Worm (Caenorhabditis elegans): ENCODE measurements around the gene K10H10.13.

K10H10.13 gene

DNA sequence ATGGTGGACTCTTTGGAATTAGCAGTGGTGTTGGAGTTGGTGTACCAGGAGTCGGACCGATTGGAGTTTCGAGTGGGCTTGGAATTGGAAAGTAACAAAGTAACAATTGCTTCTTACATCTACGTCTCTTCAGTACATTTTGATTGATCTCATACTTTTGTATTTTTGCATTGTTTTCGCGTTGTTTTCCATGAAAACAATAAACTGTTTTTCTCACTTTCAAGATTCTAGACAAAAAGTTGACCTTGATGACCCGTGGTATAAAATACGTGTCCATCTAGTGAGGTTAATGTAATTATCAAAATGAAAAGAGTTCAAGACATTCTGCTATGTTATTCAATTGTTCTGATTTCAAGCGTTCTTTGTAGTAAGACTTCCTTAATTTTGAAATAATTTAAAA, 9.6 kb downstream of the K10H10.13 start, which contains the start of gene K10H10.5:
TSS of gene K10H10.5 (plus strand) at position 301 of the 400 bp plus-strand sequence.
- TF ChIP-seq fkh-10 (GFP tag; optimal IDR thresholded peaks at IDR 0.05), result no peak
- no peak for TF ChIP-seq nfya-1 (tag; optimal IDR thresholded peaks at IDR 0.05; ENCODE audit: insufficient read depth)
- no peak for TF ChIP-seq nhr-237 (tag; optimal IDR thresholded peaks at IDR 0.05)
- TF ChIP-seq aly-2 (tag; optimal IDR thresholded peaks at IDR 0.05), result no peak
- TF ChIP-seq zag-1 (tag; optimal IDR thresholded peaks at IDR 0.05), result no peak
- TF ChIP-seq nhr-12 (tag; optimal IDR thresholded peaks at IDR 0.05), result no peak
- no peak for TF ChIP-seq ama-1 (optimal IDR thresholded peaks at IDR 0.05)
- no peak for TF ChIP-seq nhr-11 (tag; optimal IDR thresholded peaks at IDR 0.05)
- no peak for TF ChIP-seq ztf-4 (tag; optimal IDR thresholded peaks at IDR 0.05)
- no peak for TF ChIP-seq pqm-1 (tag; optimal IDR thresholded peaks at IDR 0.05)
- no peak for TF ChIP-seq nhr-77 (tag; optimal IDR thresholded peaks at IDR 0.05)
- no peak for TF ChIP-seq nhr-28 (tag; optimal IDR thresholded peaks at IDR 0.05)
- TF ChIP-seq nhr-25 (tag; optimal IDR thresholded peaks at IDR 0.05), result no peak
- TF ChIP-seq snpc-4 (tag; optimal IDR thresholded peaks at IDR 0.05), result no peak
- TF ChIP-seq egl-5 (tag; optimal IDR thresholded peaks at IDR 0.05), result no peak
- no peak for TF ChIP-seq fkh-2 (tag; optimal IDR thresholded peaks at IDR 0.05)
- no peak for TF ChIP-seq tbx-2 (tag; optimal IDR thresholded peaks at IDR 0.05)
- TF ChIP-seq elt-2 (tag; optimal IDR thresholded peaks at IDR 0.05), result no peak
- TF ChIP-seq egl-27 (tag; optimal IDR thresholded peaks at IDR 0.05), result no peak
- TF ChIP-seq ceh-28 (tag; optimal IDR thresholded peaks at IDR 0.05), result no peak

DNA sequence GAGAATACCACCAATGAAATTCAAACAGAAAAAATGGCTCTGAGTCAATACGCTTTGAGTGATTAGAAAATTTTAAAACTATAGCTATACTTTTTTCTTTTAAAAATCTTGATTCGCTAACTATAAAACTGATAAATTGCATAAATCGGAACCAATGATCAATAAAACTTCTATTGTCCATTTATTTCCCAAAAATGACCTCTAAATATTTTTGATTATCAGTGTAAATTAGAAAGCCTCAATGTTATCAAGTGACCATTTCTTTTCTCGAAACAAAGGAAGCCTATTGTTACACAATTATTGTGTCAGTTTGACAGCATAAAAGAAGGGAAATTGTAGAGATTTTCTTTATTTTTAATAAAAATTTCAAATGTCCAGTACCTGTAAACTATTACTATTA, 11.0 kb downstream of the K10H10.13 start, which contains the start of gene K10H10.4:
TSS of gene K10H10.4 (plus strand) at position 301 of the 400 bp plus-strand sequence.
- TF ChIP-seq elt-2 (tag; optimal IDR thresholded peaks at IDR 0.05), result no peak
- TF ChIP-seq nhr-23 (tag; optimal IDR thresholded peaks at IDR 0.05), result no peak
- no peak for TF ChIP-seq nhr-12 (tag; optimal IDR thresholded peaks at IDR 0.05)
- TF ChIP-seq egl-5 (tag; optimal IDR thresholded peaks at IDR 0.05), result no peak
- no peak for TF ChIP-seq sea-2 (GFP tag; optimal IDR thresholded peaks at IDR 0.05)

DNA sequence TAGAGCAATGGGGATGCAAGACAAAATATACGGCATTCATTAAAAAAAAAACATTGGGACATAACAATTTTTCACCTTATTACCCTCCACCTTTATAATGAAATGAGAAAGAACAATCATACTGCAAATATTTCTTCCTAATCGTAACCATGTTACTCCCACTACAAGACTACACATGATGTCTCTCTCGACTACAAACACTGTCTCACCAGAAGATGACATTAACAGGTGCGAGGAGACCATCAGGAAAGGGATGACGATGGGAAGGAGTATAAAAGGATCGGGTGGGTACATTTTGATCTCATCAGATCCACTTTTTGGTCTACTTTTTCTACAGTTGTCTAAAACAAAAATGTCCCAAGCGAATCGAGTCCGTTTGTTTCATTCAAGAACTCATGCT, 13.2 kb downstream of the K10H10.13 start, which contains the start of gene dhs-8:
TSS of gene dhs-8 (plus strand) at position 179 of the 400 bp plus-strand sequence.
- TF ChIP-seq nhr-43 (tag; optimal IDR thresholded peaks at IDR 0.05; ENCODE audit: poor library complexity, severe bottlenecking), result peak; percentile 15
- TF ChIP-seq elt-1 (tag; optimal IDR thresholded peaks at IDR 0.05), result no peak

DNA sequence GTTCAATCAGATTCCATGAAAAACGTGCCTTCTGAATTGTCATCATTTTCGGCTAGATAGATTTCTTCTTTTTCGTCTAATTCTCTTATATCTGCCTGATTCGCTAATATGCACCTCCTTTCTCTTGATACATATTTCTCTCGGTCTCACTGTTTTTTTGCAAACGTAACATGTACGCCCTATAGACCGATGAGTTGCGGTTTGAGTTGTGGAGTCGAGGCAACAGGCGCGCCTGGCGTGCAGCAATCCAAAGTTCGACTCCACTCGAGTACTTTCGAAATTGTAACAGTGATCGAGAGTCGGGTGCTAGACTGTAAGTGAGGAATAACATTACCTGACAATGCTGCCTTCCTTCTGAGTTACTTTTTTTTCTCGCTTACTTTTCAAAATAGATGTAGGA, 14.3 kb downstream of the K10H10.13 start:
- TF ChIP-seq daf-12 (tag; optimal IDR thresholded peaks at IDR 0.05) (no peak), hmg-11 (tag; optimal IDR thresholded peaks at IDR 0.05) (peak; percentile 88), egl-27 (tag; optimal IDR thresholded peaks at IDR 0.05) (peak; percentile 77), nhr-67 (tag; optimal IDR thresholded peaks at IDR 0.05) (no peak), ztf-4 (tag; optimal IDR thresholded peaks at IDR 0.05) (no peak), lsy-12 (tag; optimal IDR thresholded peaks at IDR 0.05) (peak; percentile 83), nhr-43 (tag; optimal IDR thresholded peaks at IDR 0.05; ENCODE audit: poor library complexity, severe bottlenecking) (peak; percentile 90), nhr-25 (tag; optimal IDR thresholded peaks at IDR 0.05) (peak; percentile 88), nhr-237 (tag; optimal IDR thresholded peaks at IDR 0.05) (no peak), elt-3 (tag; optimal IDR thresholded peaks at IDR 0.05) (peak in 1 of 3 experiments; percentile 55), elt-2 (tag; optimal IDR thresholded peaks at IDR 0.05) (peak; percentile 64), ceh-16 (tag; optimal IDR thresholded peaks at IDR 0.05) (no peak), ZK546.5 (tag; optimal IDR thresholded peaks at IDR 0.05) (no peak), nhr-23 (tag; optimal IDR thresholded peaks at IDR 0.05) (peak; percentile 64), zag-1 (tag; optimal IDR thresholded peaks at IDR 0.05) (no peak), nhr-11 (tag; optimal IDR thresholded peaks at IDR 0.05) (no peak), mml-1 (tag; optimal IDR thresholded peaks at IDR 0.05) (no peak), mdl-1 (tag; optimal IDR thresholded peaks at IDR 0.05) (no peak), lin-15B (tag; optimal IDR thresholded peaks at IDR 0.05) (peak; percentile 9), egl-5 (tag; optimal IDR thresholded peaks at IDR 0.05) (no peak), R02D3.7 (tag; optimal IDR thresholded peaks at IDR 0.05) (peak; percentile 44), unc-62 (GFP tag; optimal IDR thresholded peaks at IDR 0.05) (peak; percentile 44), aly-2 (tag; optimal IDR thresholded peaks at IDR 0.05) (no peak), ama-1 (optimal IDR thresholded peaks at IDR 0.05) (peak; percentile 66), jun-1 (tag; optimal IDR thresholded peaks at IDR 0.05) (peak; percentile 56), fkh-2 (tag; optimal IDR thresholded peaks at IDR 0.05) (no peak), fos-1 (tag; optimal IDR thresholded peaks at IDR 0.05) (peak; percentile 23), fkh-10 (GFP tag; optimal IDR thresholded peaks at IDR 0.05) (no peak), elt-1 (tag; optimal IDR thresholded peaks at IDR 0.05) (peak; percentile 17), nfya-1 (tag; optimal IDR thresholded peaks at IDR 0.05; ENCODE audit: insufficient read depth) (peak; percentile 72), ceh-82 (tag; optimal IDR thresholded peaks at IDR 0.05) (no peak), snpc-4 (tag; optimal IDR thresholded peaks at IDR 0.05) (peak; percentile 84), sea-2 (GFP tag; optimal IDR thresholded peaks at IDR 0.05) (no peak), ztf-11 (tag; optimal IDR thresholded peaks at IDR 0.05) (peak; percentile 34), nhr-12 (tag; optimal IDR thresholded peaks at IDR 0.05) (no peak), tbx-2 (tag; optimal IDR thresholded peaks at IDR 0.05) (peak; percentile 76), pha-4 (tag; optimal IDR thresholded peaks at IDR 0.05) (peak; percentile 87), nhr-76 (tag; optimal IDR thresholded peaks at IDR 0.05) (no peak), skn-1 (tag; optimal IDR thresholded peaks at IDR 0.05) (peak; percentile 86), ceh-28 (tag; optimal IDR thresholded peaks at IDR 0.05) (peak; percentile 9), eor-1 (tag; optimal IDR thresholded peaks at IDR 0.05) (no peak)
